Worm (Caenorhabditis elegans) whole organism, mixed stage, embryonic: ENCODE measurements around the gene F35B3.4.

Source experiments
- ces-1 ChIP-seq: fragments of 150-350 bp; optimal IDR thresholded peaks from 2 replicates; lab custom pipeline; 2014; ENCODE audit warnings: missing biosample characterization, missing genetic modification reagents, missing genetic modification characterization
- elt-3 ChIP-seq: fragments of 150-350 bp; optimal IDR thresholded peaks from 2 replicates; lab custom pipeline; 2014; ENCODE audit warnings: missing biosample characterization, missing genetic modification characterization
- lin-32 ChIP-seq: fragments of 200-800 bp; sonication (Bioruptor generic); optimal IDR thresholded peaks from 2 replicates; lab custom pipeline; 2018; ENCODE audit warnings: mild to moderate bottlenecking, missing genetic modification characterization, missing compliant biosample characterization
- lsy-2 ChIP-seq: fragments of 150-350 bp; optimal IDR thresholded peaks from 2 replicates; lab custom pipeline; 2014; ENCODE audit warnings: missing biosample characterization, missing genetic modification characterization
- nhr-237 ChIP-seq: fragments of 150-350 bp; optimal IDR thresholded peaks from 2 replicates; lab custom pipeline; 2014; ENCODE audit warnings: missing biosample characterization, missing genetic modification characterization
- pha-4 ChIP-seq: fragments of 150-350 bp; optimal IDR thresholded peaks from 2 replicates; lab custom pipeline; 2018; ENCODE audit warnings: missing biosample characterization, missing genetic modification reagents, missing genetic modification characterization
- snpc-4 ChIP-seq: fragments of 150-350 bp; optimal IDR thresholded peaks from 2 replicates; lab custom pipeline; 2014; ENCODE audit warnings: missing biosample characterization, missing genetic modification characterization
- unc-62 ChIP-seq: fragments of 150-350 bp; optimal IDR thresholded peaks from 2 replicates; lab custom pipeline; 2014; ENCODE audit warnings: missing biosample characterization, missing genetic modification reagents, missing genetic modification characterization

DNA sequence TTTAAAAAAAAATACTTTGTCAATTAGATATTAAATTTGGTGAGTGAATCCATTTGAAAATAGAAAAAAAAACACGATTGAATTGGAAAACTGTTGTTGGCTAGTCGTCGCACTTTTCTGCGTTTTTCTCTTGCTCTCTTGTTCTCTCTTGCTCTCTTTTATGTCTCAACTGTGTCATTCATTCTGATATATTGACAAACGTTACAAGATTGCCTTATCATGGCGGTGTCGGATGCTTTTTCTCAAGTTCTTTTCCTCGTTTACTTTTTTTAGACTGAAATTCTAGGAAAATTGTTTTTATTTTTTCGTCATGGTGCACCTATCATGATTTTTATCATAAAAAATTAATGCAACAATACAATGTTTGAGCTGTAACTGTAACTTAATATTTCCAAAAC, 24.9 kb downstream of the F35B3.4 start:
- TF ChIP-seq lin-32 (GFP tag; lab: Kevin White, UChicago) (no peak), nhr-237 (tag; lab: Kevin White, UChicago) (no peak), snpc-4 (tag; lab: Kevin White, UChicago) (no peak), unc-62 (no peak), ces-1 (GFP tag; lab: Kevin White, UChicago) (no peak), pha-4 (no peak), lsy-2 (tag; lab: Kevin White, UChicago) (no peak), elt-3 (tag; lab: Kevin White, UChicago) (no peak)
